Fruit fly (Drosophila melanogaster) whole organism: ENCODE measurements around the gene CSN6.

ENCODE experiments used
- CG8478 ChIP-seq: fragments of >200 bp; optimal IDR thresholded peaks from 2 replicates; lab custom pipeline; 2018; ENCODE audit warnings: inconsistent platforms
- Dll ChIP-seq: fragments of >200 bp; optimal IDR thresholded peaks from 2 replicates; lab custom pipeline; 2017
- EcR ChIP-seq, 2 experiments: fragments of >200 bp; optimal IDR thresholded peaks; 2 replicates each; lab custom pipeline; 2017; ENCODE audit warnings: missing biosample characterization in 2 of 2, missing genetic modification characterization in 2 of 2, missing genetic modification reagents in 2 of 2
- pan ChIP-seq: fragments of >200 bp; optimal IDR thresholded peaks from 2 replicates; lab custom pipeline; 2017
- psq ChIP-seq: fragments of >200 bp; optimal IDR thresholded peaks from 2 replicates; lab custom pipeline; 2017
- usp ChIP-seq: fragments of >200 bp; optimal IDR thresholded peaks from 2 replicates; lab custom pipeline; 2017; ENCODE audit warnings: missing biosample characterization, missing genetic modification characterization, mixed read lengths

DNA sequence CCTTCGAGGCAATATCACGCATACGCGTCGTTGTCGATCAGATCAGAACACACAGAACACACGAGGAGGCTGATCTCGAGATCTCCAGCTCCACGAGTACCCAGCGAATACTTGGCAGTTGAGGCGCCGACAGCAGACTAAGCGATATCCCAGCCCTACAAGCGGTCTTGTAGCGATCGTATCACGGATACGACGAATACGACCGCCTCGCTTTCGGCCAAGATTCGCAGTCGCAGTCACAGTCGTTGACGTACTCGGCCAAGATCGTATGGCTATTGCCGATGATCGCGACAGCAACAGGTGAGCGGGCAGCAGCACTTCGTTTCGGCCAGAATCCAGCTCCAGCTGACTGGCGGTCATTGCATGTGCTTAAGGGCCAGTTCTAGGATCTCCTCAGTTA lies 40.8 kb upstream of the CSN6 start, which contains the start of gene CG5326:
- TF ChIP-seq CG8478 (no peak), EcR (GFP tag; optimal IDR thresholded peaks at IDR 0.05; lab: Kevin White, UChicago) (no peak), usp (GFP tag; lab: Kevin White, UChicago) (no peak), psq (lab: Kevin White, UChicago) (no peak), Dll (no peak), pan (no peak)
